Worm (Caenorhabditis elegans) whole organism, L4 larva: ENCODE data around the gene atg-18.

Experiments
- D1046.2 ChIP-seq: fragments of 200-800 bp; sonication (Bioruptor generic); IDR thresholded peaks from 2 replicates; pipeline ENCODE4 v1.3.6; 2022; ENCODE audit warnings: missing genetic modification characterization, missing compliant biosample characterization
- F10B5.3 ChIP-seq: sonication (generic microtip); optimal IDR thresholded peaks from 2 replicates; lab custom pipeline; 2016; ENCODE audit warnings: mild to moderate bottlenecking, missing genetic modification characterization, missing compliant biosample characterization
- F26F4.8 ChIP-seq: fragments of 200-800 bp; sonication (Bioruptor generic); conservative IDR thresholded peaks from 2 replicates; pipeline ENCODE4 v1.3.6; 2022; ENCODE audit warnings: missing genetic modification characterization, missing compliant biosample characterization
- F44E2.7 ChIP-seq: fragments of 200-800 bp; sonication (Bioruptor generic); IDR thresholded peaks from 2 replicates; pipeline ENCODE4 v2.1.2; 2022; ENCODE audit warnings: missing genetic modification characterization, missing compliant biosample characterization
- T20F7.1 ChIP-seq: fragments of 200-800 bp; sonication (Bioruptor generic); optimal IDR thresholded peaks from 2 replicates; lab custom pipeline; 2018; ENCODE audit warnings: mild to moderate bottlenecking, missing genetic modification characterization, missing compliant biosample characterization
- Y5F2A.4 ChIP-seq: fragments of 200-800 bp; sonication (Bioruptor generic); optimal IDR thresholded peaks from 2 replicates; lab custom pipeline; 2018; ENCODE audit warnings: mild to moderate bottlenecking, missing genetic modification characterization, missing compliant biosample characterization
- Y75B8A.6 ChIP-seq: fragments of 200-800 bp; sonication (Bioruptor generic); IDR thresholded peaks from 2 replicates; pipeline ENCODE4 v1.3.6; 2022; ENCODE audit warnings: missing genetic modification reagents, missing genetic modification characterization, missing compliant biosample characterization
- ZK337.2 ChIP-seq: fragments of 200-800 bp; sonication (Bioruptor generic); IDR thresholded peaks from 2 replicates; pipeline ENCODE4 v1.3.6; 2022; ENCODE audit warnings: missing genetic modification reagents, missing genetic modification characterization, missing compliant biosample characterization
- aha-1 ChIP-seq: fragments of 150-350 bp; peaks from one replicate; lab custom pipeline; 2014; ENCODE audit warnings: missing biosample characterization, missing genetic modification characterization
- ceh-20 ChIP-seq: fragments of 200-800 bp; sonication (Bioruptor generic); IDR thresholded peaks from 2 replicates; pipeline ENCODE4 v1.3.6; 2022; ENCODE audit warnings: missing genetic modification reagents, missing genetic modification characterization, missing compliant biosample characterization
- ces-1 ChIP-seq: fragments of 150-350 bp; sonication (generic microtip); optimal IDR thresholded peaks from 4 replicates; lab custom pipeline; 2014; ENCODE audit warnings: missing biosample characterization, missing genetic modification reagents, missing genetic modification characterization
- daf-16 ChIP-seq, 3 experiments: sonication (generic microtip); optimal IDR thresholded peaks; 2 replicates each; lab custom pipeline; 2016 to 2017; ENCODE audit warnings: missing genetic modification characterization in 3 of 3, missing genetic modification reagents in 3 of 3, mild to moderate bottlenecking in 2 of 3, missing compliant biosample characterization in 2 of 3, missing biosample characterization in 1 of 3, moderate library complexity in 1 of 3
- daf-19 ChIP-seq: fragments of 200-800 bp; sonication (Bioruptor generic); conservative IDR thresholded peaks from 2 replicates; pipeline ENCODE4 v1.3.6; 2022; ENCODE audit warnings: missing genetic modification characterization, missing compliant biosample characterization
- dpl-1 ChIP-seq: fragments of 150-350 bp; optimal IDR thresholded peaks from 2 replicates; lab custom pipeline; 2014; ENCODE audit warnings: missing biosample characterization, missing genetic modification reagents, missing genetic modification characterization
- egl-27 ChIP-seq: sonication (generic microtip); optimal IDR thresholded peaks from 3 replicates; lab custom pipeline; 2017; ENCODE audit warnings: missing biosample characterization, missing genetic modification reagents, missing genetic modification characterization
- fkh-10 ChIP-seq: fragments of 150-350 bp; optimal IDR thresholded peaks from 2 replicates; lab custom pipeline; 2014; ENCODE audit warnings: missing biosample characterization, missing genetic modification reagents, missing genetic modification characterization
- hlh-11 ChIP-seq: fragments of 200-800 bp; sonication (Bioruptor generic); optimal IDR thresholded peaks from 2 replicates; lab custom pipeline; 2018; ENCODE audit warnings: mild to moderate bottlenecking, missing genetic modification characterization, missing compliant biosample characterization
- hlh-30 ChIP-seq: sonication (generic microtip); optimal IDR thresholded peaks from 2 replicates; lab custom pipeline; 2017; ENCODE audit warnings: antibody characterized with exemption, mild to moderate bottlenecking, missing genetic modification characterization, missing compliant biosample characterization; ENCODE audit not compliant: insufficient read depth
- hmg-1.1 ChIP-seq: fragments of 200-800 bp; sonication (Bioruptor generic); IDR thresholded peaks from 2 replicates; pipeline ENCODE4 v1.3.6; 2022; ENCODE audit warnings: missing genetic modification reagents, missing genetic modification characterization, missing compliant biosample characterization
- jun-1 ChIP-seq: fragments of 150-350 bp; optimal IDR thresholded peaks from 2 replicates; lab custom pipeline; 2014; ENCODE audit warnings: missing biosample characterization, missing genetic modification reagents, missing genetic modification characterization
- lim-7 ChIP-seq: fragments of 200-800 bp; sonication (Bioruptor generic); IDR thresholded peaks from 2 replicates; pipeline ENCODE4 v1.3.6; 2022; ENCODE audit warnings: missing genetic modification characterization, missing compliant biosample characterization
- lin-15B ChIP-seq: fragments of 150-350 bp; sonication (generic microtip); optimal IDR thresholded peaks from 3 replicates; lab custom pipeline; 2014; ENCODE audit warnings: missing biosample characterization, missing genetic modification characterization
- lin-29 ChIP-seq: fragments of 200-800 bp; sonication (Bioruptor generic); IDR thresholded peaks from 2 replicates; pipeline ENCODE4 v1.3.6; 2022; ENCODE audit warnings: missing genetic modification reagents, missing genetic modification characterization, missing compliant biosample characterization
- mdt-29 ChIP-seq: fragments of 200-800 bp; sonication (Bioruptor generic); IDR thresholded peaks from 2 replicates; pipeline ENCODE4 v1.3.6; 2022; ENCODE audit warnings: missing genetic modification reagents, missing genetic modification characterization, missing compliant biosample characterization
- nhr-10 ChIP-seq: fragments of 150-350 bp; optimal IDR thresholded peaks from 2 replicates; lab custom pipeline; 2014; ENCODE audit warnings: missing biosample characterization, missing genetic modification characterization
- nhr-102 ChIP-seq: sonication (generic microtip); optimal IDR thresholded peaks from 2 replicates; lab custom pipeline; 2016; ENCODE audit warnings: mild to moderate bottlenecking, missing genetic modification characterization, moderate library complexity, missing compliant biosample characterization
- nhr-42 ChIP-seq: fragments of 200-800 bp; sonication (Bioruptor generic); IDR thresholded peaks from 2 replicates; pipeline ENCODE4 v1.3.6; 2022; ENCODE audit warnings: missing genetic modification characterization, missing compliant biosample characterization
- nhr-77 ChIP-seq: fragments of 150-350 bp; optimal IDR thresholded peaks from 2 replicates; lab custom pipeline; 2014; ENCODE audit warnings: missing biosample characterization, missing genetic modification characterization
- php-3 ChIP-seq: fragments of 200-800 bp; sonication (Bioruptor generic); IDR thresholded peaks from 2 replicates; pipeline ENCODE4 v1.3.6; 2022; ENCODE audit warnings: missing genetic modification reagents, missing genetic modification characterization, missing compliant biosample characterization
- saeg-2 ChIP-seq: fragments of 200-800 bp; sonication (Bioruptor generic); IDR thresholded peaks from 2 replicates; pipeline ENCODE4 v1.3.6; 2022; ENCODE audit warnings: missing genetic modification reagents, missing genetic modification characterization, missing compliant biosample characterization
- unc-62 ChIP-seq, 3 experiments: fragments of 150-350 bp in 1 of 3; sonication (generic microtip); optimal IDR thresholded peaks in 2 of 3; peaks in 1 of 3; 1 replicate in 1 of 3; 2 replicates in 2 of 3; lab custom pipeline; 2014 to 2017; ENCODE audit warnings: missing biosample characterization in 3 of 3, missing genetic modification characterization in 3 of 3, missing genetic modification reagents in 3 of 3, missing genotype in 1 of 3
- zfp-2 ChIP-seq: sonication (generic microtip); optimal IDR thresholded peaks from 2 replicates; lab custom pipeline; 2016; ENCODE audit warnings: mild to moderate bottlenecking, missing genetic modification characterization, missing compliant biosample characterization
- zfp-3 ChIP-seq: fragments of 200-800 bp; sonication (Bioruptor generic); conservative IDR thresholded peaks from 2 replicates; pipeline ENCODE4 v1.3.6; 2022; ENCODE audit warnings: missing genetic modification reagents, missing genetic modification characterization, missing compliant biosample characterization
- zip-11 ChIP-seq: fragments of 200-800 bp; sonication (Bioruptor generic); IDR thresholded peaks from 2 replicates; pipeline ENCODE4 v1.3.6; 2022; ENCODE audit warnings: missing genetic modification characterization, missing compliant biosample characterization
- ztf-7 ChIP-seq: fragments of 150-350 bp; optimal IDR thresholded peaks from 2 replicates; lab custom pipeline; 2014; ENCODE audit warnings: missing biosample characterization, missing genetic modification characterization

Gene atg-18

ce11 chrV:8631277-8631765 lies at the start of gene atg-18 (continued):
- no peak for TF ChIP-seq D1046.2
- TF ChIP-seq ztf-7 (tag; lab: Kevin White, UChicago): no peak
- TF ChIP-seq nhr-77 (tag; lab: Kevin White, UChicago): peak; percentile 43
- 0 out of 2 replicates have a peak, but pooled peaks have one; percentile 28 for TF ChIP-seq php-3 (GFP tag; lab: Robert Waterston, UW)
- TF ChIP-seq ces-1: no peak
- TF ChIP-seq F26F4.8 (GFP tag; lab: Robert Waterston, UW): no peak
- peak in 1 of 2 experiments; percentile 47 for TF ChIP-seq unc-62 (GFP tag; optimal IDR thresholded peaks at IDR 0.05 in 1 of 2; lab: Kevin White, UChicago)
- TF ChIP-seq unc-62 (tag; optimal IDR thresholded peaks at IDR 0.05; lab: Kevin White, UChicago): no peak
- TF ChIP-seq lin-29: no peak
- no peak for TF ChIP-seq fkh-10 (GFP tag; lab: Kevin White, UChicago)
- peak; percentile 97 for TF ChIP-seq hlh-11 (tag; lab: Kevin White, UChicago)
- no peak for TF ChIP-seq zfp-3 (GFP tag; lab: Robert Waterston, UW)
- TF ChIP-seq nhr-42 (GFP tag; lab: Robert Waterston, UW): peak; percentile 42; the same call in 1 of the 2 replicates
- TF ChIP-seq ZK337.2 (GFP tag; lab: Robert Waterston, UW): no peak
- TF ChIP-seq nhr-102 (tag; lab: Kevin White, UChicago): peak; percentile 51
- TF ChIP-seq saeg-2 (GFP tag; lab: Robert Waterston, UW): no peak
- peak; percentile 98 for TF ChIP-seq hlh-30 (tag; lab: Kevin White, UChicago)
- TF ChIP-seq lim-7: no peak
- peak; percentile 56; the same call in 1 of the 2 replicates for TF ChIP-seq ceh-20 (GFP tag; lab: Robert Waterston, UW)
- TF ChIP-seq egl-27 (tag; lab: Kevin White, UChicago): no peak
- TF ChIP-seq mdt-29 (GFP tag; lab: Robert Waterston, UW): no peak
- no peak for TF ChIP-seq daf-19
- TF ChIP-seq Y5F2A.4 (GFP tag; lab: Kevin White, UChicago): no peak
- TF ChIP-seq jun-1 (tag; lab: Kevin White, UChicago): no peak
- peak; percentile 30 for TF ChIP-seq dpl-1 (GFP tag; lab: Kevin White, UChicago)
- no peak for TF ChIP-seq Y75B8A.6
- TF ChIP-seq, all 104 proteins: peak for 26

ce11 chrV:8677193-8677592 lies 46.1 kb upstream of the atg-18 start, which contains the start of gene ZC190.6:
ZC190.6 (minus strand) TSS chrV:8677293.
- no peak for TF ChIP-seq unc-62 (GFP tag; optimal IDR thresholded peaks at IDR 0.05 in 1 of 2; lab: Kevin White, UChicago)
- no peak for TF ChIP-seq unc-62 (tag; optimal IDR thresholded peaks at IDR 0.05; lab: Kevin White, UChicago)
- no peak for TF ChIP-seq F44E2.7
- TF ChIP-seq ZK337.2 (GFP tag; lab: Robert Waterston, UW): no peak
- TF ChIP-seq F10B5.3: no peak
- TF ChIP-seq zfp-2 (tag; lab: Kevin White, UChicago): no peak
- no peak for TF ChIP-seq zip-11
- TF ChIP-seq, all 104 proteins: peak for 0

ce11 chrV:8673498-8673897 lies 42.4 kb upstream of the atg-18 start, which contains the start of gene ZC190.5:
ZC190.5 (minus strand) TSS chrV:8673598.
- no peak for TF ChIP-seq nhr-42 (GFP tag; lab: Robert Waterston, UW)
- no peak for TF ChIP-seq lin-15B (tag; lab: Kevin White, UChicago)
- TF ChIP-seq aha-1 (tag; lab: Kevin White, UChicago): peak; percentile 37
- TF ChIP-seq daf-16 (GFP tag; optimal IDR thresholded peaks at IDR 0.05; lab: Kevin White, UChicago): no peak
- TF ChIP-seq daf-16 (tag; optimal IDR thresholded peaks at IDR 0.05; lab: Kevin White, UChicago): no peak
- TF ChIP-seq F10B5.3: no peak
- TF ChIP-seq zip-11: no peak

ce11 chrV:8671568-8672123 lies 40.5 kb upstream of the atg-18 start:
- no peak for TF ChIP-seq F44E2.7
- TF ChIP-seq T20F7.1 (GFP tag; lab: Kevin White, UChicago): no peak
- no peak for TF ChIP-seq hmg-1.1 (GFP tag; lab: Robert Waterston, UW)
- TF ChIP-seq aha-1 (tag; lab: Kevin White, UChicago): peak; percentile 52
- TF ChIP-seq nhr-77 (tag; lab: Kevin White, UChicago): peak; percentile 14
- peak; percentile 44 for TF ChIP-seq nhr-10 (tag; lab: Kevin White, UChicago)
- TF ChIP-seq unc-62 (GFP tag; optimal IDR thresholded peaks at IDR 0.05 in 1 of 2; lab: Kevin White, UChicago): peak in 1 of 2 experiments; percentile 32
- TF ChIP-seq unc-62 (tag; optimal IDR thresholded peaks at IDR 0.05; lab: Kevin White, UChicago): no peak
